Fruit fly (Drosophila melanogaster) whole organism, embryonic: ENCODE results near the gene Cnb.

ENCODE experiments used
- Abd-B ChIP-seq: fragments of 200-800 bp; sonication (Bioruptor generic); optimal IDR thresholded peaks from 2 replicates; lab custom pipeline; 2018; ENCODE audit warnings: missing biosample characterization, mild to moderate bottlenecking, missing genetic modification characterization, moderate library complexity
- Atf3 ChIP-seq: fragments of 200-800 bp; sonication (Bioruptor generic); optimal IDR thresholded peaks from 3 replicates; lab custom pipeline; 2016; ENCODE audit warnings: missing biosample characterization, missing genetic modification characterization
- CG10543 ChIP-seq: fragments of 200-800 bp; sonication (Bioruptor generic); optimal IDR thresholded peaks from 3 replicates; lab custom pipeline; 2017; ENCODE audit warnings: missing biosample characterization, mild to moderate bottlenecking, missing genetic modification characterization, moderate library complexity
- CG11456 ChIP-seq: fragments of 200-800 bp; sonication (Bioruptor generic); IDR thresholded peaks from 3 replicates; pipeline ENCODE4 v1.3.6; 2022; ENCODE audit warnings: missing biosample characterization, missing genetic modification characterization
- CG13894 ChIP-seq: fragments of 200-800 bp; sonication (Bioruptor generic); optimal IDR thresholded peaks from 3 replicates; lab custom pipeline; 2018; ENCODE audit warnings: missing biosample characterization, mild to moderate bottlenecking, missing genetic modification characterization, moderate library complexity
- CG18764 ChIP-seq: fragments of 200-800 bp; sonication (Bioruptor generic); optimal IDR thresholded peaks from 3 replicates; lab custom pipeline; 2016; ENCODE audit warnings: missing biosample characterization, missing genetic modification characterization
- CG2889 ChIP-seq: fragments of 200-800 bp; sonication (Bioruptor generic); IDR thresholded peaks from 3 replicates; pipeline ENCODE4 v1.3.6; 2022; ENCODE audit warnings: missing biosample characterization, missing genetic modification characterization
- CG30403 ChIP-seq: fragments of 200-800 bp; sonication (Bioruptor generic); optimal IDR thresholded peaks from 3 replicates; lab custom pipeline; 2016; ENCODE audit warnings: missing biosample characterization, missing genetic modification characterization
- CG33557 ChIP-seq: fragments of 200-800 bp; sonication (Bioruptor generic); optimal IDR thresholded peaks from 2 replicates; lab custom pipeline; 2019; ENCODE audit warnings: missing biosample characterization, mild to moderate bottlenecking, missing genetic modification characterization, moderate library complexity
- CG3407 ChIP-seq: fragments of 200-800 bp; sonication (Bioruptor generic); optimal IDR thresholded peaks from 2 replicates; lab custom pipeline; 2018; ENCODE audit warnings: missing biosample characterization, mild to moderate bottlenecking, missing genetic modification characterization
- CG34376 ChIP-seq: fragments of 200-800 bp; sonication (Bioruptor generic); optimal IDR thresholded peaks from 2 replicates; lab custom pipeline; 2018; ENCODE audit warnings: missing biosample characterization, mild to moderate bottlenecking, missing genetic modification characterization
- CG6683 ChIP-seq: fragments of 200-800 bp; sonication (Bioruptor generic); optimal IDR thresholded peaks from 2 replicates; lab custom pipeline; 2017; ENCODE audit warnings: missing biosample characterization, mild to moderate bottlenecking, missing genetic modification characterization, missing genetic modification reagents
- CG7963 ChIP-seq: fragments of 200-800 bp; sonication (Bioruptor generic); IDR thresholded peaks from 3 replicates; pipeline ENCODE4 v1.3.6; 2022; ENCODE audit warnings: missing biosample characterization, missing genetic modification characterization; ENCODE audit not compliant: partially characterized antibody
- CG7987 ChIP-seq: fragments of 200-800 bp; sonication (Bioruptor generic); optimal IDR thresholded peaks from 2 replicates; lab custom pipeline; 2018; ENCODE audit warnings: missing biosample characterization, mild to moderate bottlenecking, missing genetic modification characterization, moderate library complexity
- CG9797 ChIP-seq: fragments of 200-800 bp; sonication (Bioruptor generic); optimal IDR thresholded peaks from 3 replicates; lab custom pipeline; 2018; ENCODE audit warnings: missing biosample characterization, mild to moderate bottlenecking, missing genetic modification characterization
- Dip3 ChIP-seq: fragments of 200-800 bp; sonication (Bioruptor generic); optimal IDR thresholded peaks from 3 replicates; lab custom pipeline; 2016; ENCODE audit warnings: missing biosample characterization, missing genetic modification characterization
- Doc2 ChIP-seq: fragments of 200-800 bp; sonication (Bioruptor generic); IDR thresholded peaks from 2 replicates; pipeline ENCODE4 v1.3.6; 2022; ENCODE audit warnings: missing biosample characterization, missing genetic modification characterization
- H15 ChIP-seq: fragments of 200-800 bp; sonication (Bioruptor generic); IDR thresholded peaks from 3 replicates; pipeline ENCODE4 v1.3.6; 2022; ENCODE audit warnings: missing biosample characterization, missing genetic modification characterization
- Hand ChIP-seq: fragments of 200-800 bp; sonication (Bioruptor generic); optimal IDR thresholded peaks from 2 replicates; lab custom pipeline; 2017; ENCODE audit warnings: mild to moderate bottlenecking, missing biosample characterization, missing genetic modification reagents, missing genetic modification characterization
- Hey ChIP-seq: fragments of 200-800 bp; sonication (Bioruptor generic); optimal IDR thresholded peaks from 3 replicates; lab custom pipeline; 2018; ENCODE audit warnings: missing biosample characterization, mild to moderate bottlenecking, missing genetic modification characterization
- Hr78 ChIP-seq, 2 experiments: fragments of 200-800 bp in 1 of 2; fragments of >200 bp in 1 of 2; sonication (Bioruptor generic) in 1 of 2; optimal IDR thresholded peaks; 2 replicates each; lab custom pipeline; 2017 to 2019; ENCODE audit warnings: missing biosample characterization in 2 of 2, missing genetic modification characterization in 2 of 2, mild to moderate bottlenecking in 1 of 2, moderate library complexity in 1 of 2
- Jarid2 ChIP-seq: fragments of 200-800 bp; sonication (Bioruptor generic); optimal IDR thresholded peaks from 3 replicates; lab custom pipeline; 2017; ENCODE audit warnings: mild to moderate bottlenecking, missing biosample characterization, missing genetic modification reagents, missing genetic modification characterization
- Mad ChIP-seq: fragments of 200-800 bp; sonication (Bioruptor generic); optimal IDR thresholded peaks from 2 replicates; lab custom pipeline; 2016; ENCODE audit warnings: missing biosample characterization, missing genetic modification characterization
- Med ChIP-seq: fragments of 200-800 bp; sonication (Bioruptor generic); peaks from one replicate; lab custom pipeline; 2016; ENCODE audit warnings: missing biosample characterization, missing genetic modification characterization, mild to moderate bottlenecking, inconsistent platforms, moderate library complexity
- Mrtf ChIP-seq: fragments of 200-800 bp; sonication (Bioruptor generic); IDR thresholded peaks from 3 replicates; pipeline ENCODE4 v1.3.6; 2022; ENCODE audit warnings: missing biosample characterization, missing genetic modification characterization
- Neu2 ChIP-seq: fragments of 200-800 bp; sonication (Bioruptor generic); optimal IDR thresholded peaks from 3 replicates; lab custom pipeline; 2016; ENCODE audit warnings: missing biosample characterization, missing genetic modification characterization, borderline replicate concordance
- PHDP ChIP-seq: fragments of 200-800 bp; sonication (Bioruptor generic); optimal IDR thresholded peaks from 3 replicates; lab custom pipeline; 2018; ENCODE audit warnings: missing biosample characterization, mild to moderate bottlenecking, missing genetic modification characterization, moderate library complexity
- Scr ChIP-seq: fragments of 200-800 bp; sonication (Bioruptor generic); IDR thresholded peaks from 2 replicates; pipeline ENCODE4 v1.3.6; 2022; ENCODE audit warnings: missing biosample characterization, missing genetic modification characterization; ENCODE audit not compliant: partially characterized antibody
- amos ChIP-seq: fragments of 200-800 bp; sonication (Bioruptor generic); IDR thresholded peaks from 2 replicates; pipeline ENCODE4 v1.3.6; 2022; ENCODE audit warnings: missing biosample characterization, missing genetic modification characterization; ENCODE audit not compliant: partially characterized antibody
- az2 ChIP-seq: fragments of 200-800 bp; sonication (Bioruptor generic); optimal IDR thresholded peaks from 3 replicates; lab custom pipeline; 2016; ENCODE audit warnings: missing biosample characterization, missing genetic modification characterization
- chif ChIP-seq, 2 experiments: fragments of 200-800 bp; sonication (Bioruptor generic); optimal IDR thresholded peaks; 3 replicates each; lab custom pipeline; 2016; ENCODE audit warnings: missing biosample characterization in 2 of 2, missing genetic modification characterization in 2 of 2
- chinmo ChIP-seq: fragments of 200-800 bp; sonication (Bioruptor generic); IDR thresholded peaks from 4 replicates; pipeline ENCODE4 v1.3.6; 2022; ENCODE audit warnings: missing biosample characterization, missing genetic modification characterization; ENCODE audit not compliant: partially characterized antibody
- chm ChIP-seq: fragments of 200-800 bp; sonication (Bioruptor generic); IDR thresholded peaks from 2 replicates; pipeline ENCODE4 v1.3.6; 2022; ENCODE audit warnings: missing biosample characterization, missing genetic modification characterization
- ci ChIP-seq: fragments of 200-800 bp; sonication (Bioruptor generic); IDR thresholded peaks from 3 replicates; pipeline ENCODE4 v1.3.6; 2022; ENCODE audit warnings: missing biosample characterization, missing genetic modification characterization
- crc ChIP-seq: fragments of 200-800 bp; sonication (Bioruptor generic); optimal IDR thresholded peaks from 2 replicates; lab custom pipeline; 2016; ENCODE audit warnings: missing biosample characterization, missing genetic modification characterization
- crol ChIP-seq: fragments of 200-800 bp; sonication (Bioruptor generic); IDR thresholded peaks from 2 replicates; pipeline ENCODE4 v1.3.6; 2022; ENCODE audit warnings: missing biosample characterization, missing genetic modification characterization
- exex ChIP-seq: fragments of 200-800 bp; sonication (Bioruptor generic); optimal IDR thresholded peaks from 4 replicates; lab custom pipeline; 2018; ENCODE audit warnings: missing biosample characterization, mild to moderate bottlenecking, missing genetic modification characterization, moderate library complexity
- grn ChIP-seq: fragments of 200-800 bp; sonication (Bioruptor generic); optimal IDR thresholded peaks from 3 replicates; lab custom pipeline; 2017; ENCODE audit warnings: missing biosample characterization, missing genetic modification characterization
- ham ChIP-seq: fragments of 200-800 bp; sonication (Bioruptor generic); IDR thresholded peaks from 2 replicates; pipeline ENCODE4 v1.3.6; 2022; ENCODE audit warnings: missing biosample characterization, missing genetic modification characterization
- her ChIP-seq: fragments of 200-800 bp; sonication (Bioruptor generic); optimal IDR thresholded peaks from 2 replicates; lab custom pipeline; 2016; ENCODE audit warnings: missing biosample characterization, missing genetic modification characterization
- hkb ChIP-seq, 2 experiments: fragments of 200-800 bp in 1 of 2; fragments of >200 bp in 1 of 2; sonication (Bioruptor generic) in 1 of 2; IDR thresholded peaks in 1 of 2; optimal IDR thresholded peaks in 1 of 2; 2 replicates each; pipeline versions ENCODE4 v1.3.6 to Lab custom; 2017 to 2022; ENCODE audit warnings: missing biosample characterization in 1 of 2, missing genetic modification characterization in 1 of 2
- nom ChIP-seq: fragments of 200-800 bp; sonication (Bioruptor generic); optimal IDR thresholded peaks from 2 replicates; lab custom pipeline; 2017; ENCODE audit warnings: missing biosample characterization, missing genetic modification characterization, mild to moderate bottlenecking, moderate library complexity, missing genetic modification reagents
- psq ChIP-seq: fragments of 200-800 bp; sonication (Bioruptor generic); optimal IDR thresholded peaks from 2 replicates; lab custom pipeline; 2017; ENCODE audit warnings: missing biosample characterization, missing genetic modification characterization
- sc ChIP-seq, 3 experiments: fragments of >200 bp in 2 of 3; fragments of 200-800 bp in 1 of 3; sonication (Bioruptor generic) in 1 of 3; optimal IDR thresholded peaks; 2 replicates in 2 of 3; 3 replicates in 1 of 3; lab custom pipeline; 2017; ENCODE audit warnings: mild to moderate bottlenecking in 1 of 3, missing biosample characterization in 1 of 3, missing genetic modification characterization in 1 of 3, missing genetic modification reagents in 1 of 3
- slbo ChIP-seq: fragments of 200-800 bp; sonication (Bioruptor generic); IDR thresholded peaks from 2 replicates; pipeline ENCODE4 v1.3.6; 2022; ENCODE audit warnings: missing biosample characterization, missing genetic modification characterization
- sug ChIP-seq: fragments of 200-800 bp; optimal IDR thresholded peaks from 2 replicates; lab custom pipeline; 2019; ENCODE audit warnings: missing biosample characterization, mild to moderate bottlenecking, missing genetic modification characterization, moderate library complexity
- twi ChIP-seq: fragments of 200-800 bp; optimal IDR thresholded peaks from 2 replicates; lab custom pipeline; 2019; ENCODE audit warnings: missing biosample characterization, mild to moderate bottlenecking, missing genetic modification characterization, moderate library complexity

Gene Cnb

DNA sequence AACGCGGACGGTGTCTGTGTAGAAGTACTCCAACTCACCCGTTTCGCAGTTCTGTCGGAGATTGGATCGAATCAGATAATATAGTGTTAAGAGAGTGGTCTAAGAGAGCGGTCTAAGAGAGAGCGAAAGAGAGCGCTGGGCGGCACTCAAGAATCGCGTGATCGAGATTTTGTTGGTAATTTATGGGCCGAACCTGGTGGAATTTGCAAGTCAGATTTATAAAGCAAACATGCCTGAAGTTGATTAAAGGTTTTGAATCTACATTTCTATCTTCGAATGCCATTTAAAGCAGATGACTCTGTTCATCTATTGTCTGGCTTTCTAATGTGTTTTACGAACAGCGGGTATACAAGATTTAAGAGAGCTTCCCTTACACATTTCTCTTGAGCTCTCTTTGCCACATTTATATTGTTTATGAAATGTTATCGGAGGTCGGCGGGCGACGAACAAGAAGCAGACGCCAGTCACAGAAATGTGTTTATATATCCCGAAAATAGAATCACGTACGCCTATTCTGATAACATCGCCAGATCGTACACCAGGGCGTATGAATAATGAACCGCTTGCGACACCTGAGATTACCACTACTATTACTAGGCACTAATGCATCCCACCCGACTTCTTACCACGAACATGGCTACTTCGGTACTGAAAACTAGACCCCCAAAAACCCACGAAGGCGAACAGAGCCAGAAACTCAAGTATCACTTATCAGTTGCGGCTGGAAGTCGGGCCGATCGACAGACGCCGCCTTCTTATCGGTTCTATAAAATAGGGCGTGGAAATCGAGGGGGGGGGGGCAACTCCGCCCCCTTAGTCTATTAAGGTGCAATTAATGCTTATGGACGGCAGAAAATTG, 20.3 kb downstream of the Cnb start (continued):
- TF ChIP-seq CG3407 (no peak), Atf3 (GFP tag; lab: Kevin White, UChicago) (no peak), Hey (tag; lab: Kevin White, UChicago) (peak; percentile 29), CG34376 (GFP tag; lab: Kevin White, UChicago) (peak; percentile 84), Med (GFP tag; lab: Kevin White, UChicago) (peak; percentile 70), exex (tag; lab: Kevin White, UChicago) (peak; percentile 87), psq (GFP tag; lab: Kevin White, UChicago) (no peak), CG7963 (no peak), CG30403 (GFP tag; lab: Kevin White, UChicago) (no peak), CG33557 (GFP tag; lab: Kevin White, UChicago) (no peak), CG9797 (GFP tag; lab: Kevin White, UChicago) (no peak), ci (GFP tag; lab: Robert Waterston, UW) (no peak), CG2889 (GFP tag; lab: Robert Waterston, UW) (no peak), Mad (GFP tag; lab: Kevin White, UChicago) (no peak), PHDP (tag; lab: Kevin White, UChicago) (no peak), chif (GFP tag; optimal IDR thresholded peaks at IDR 0.05; lab: Kevin White, UChicago) (no peak), H15 (GFP tag; lab: Robert Waterston, UW) (no peak), nom (GFP tag; lab: Kevin White, UChicago) (peak; percentile 40), Mrtf (GFP tag; lab: Robert Waterston, UW) (no peak), CG18764 (no peak), her (GFP tag; lab: Kevin White, UChicago) (no peak), slbo (GFP tag; lab: Robert Waterston, UW) (0 out of 2 replicates have a peak, but pooled peaks have one; percentile 19), amos (GFP tag; lab: Robert Waterston, UW) (no peak), sc (optimal IDR thresholded peaks at IDR 0.05; lab: Kevin White, UChicago) (no peak), sc (GFP tag; optimal IDR thresholded peaks at IDR 0.05; lab: Kevin White, UChicago) (no peak), CG7987 (GFP tag; lab: Kevin White, UChicago) (peak; percentile 74), sug (tag; lab: Kevin White, UChicago) (peak; percentile 94), CG6683 (GFP tag; lab: Kevin White, UChicago) (no peak), CG10543 (GFP tag; lab: Kevin White, UChicago) (peak; percentile 91), Neu2 (GFP tag; lab: Kevin White, UChicago) (no peak), Hand (GFP tag; lab: Kevin White, UChicago) (peak; percentile 6), Doc2 (GFP tag; lab: Robert Waterston, UW) (no peak), Abd-B (GFP tag; lab: Kevin White, UChicago) (no peak), hkb (optimal IDR thresholded peaks at IDR 0.05; lab: Kevin White, UChicago) (no peak), hkb (GFP tag; IDR thresholded peaks at IDR 0.05; lab: Robert Waterston, UW) (no peak), CG11456 (GFP tag; lab: Robert Waterston, UW) (no peak), twi (tag; lab: Kevin White, UChicago) (no peak), Hr78 (GFP tag; optimal IDR thresholded peaks at IDR 0.05; lab: Kevin White, UChicago) (peak in 1 of 2 experiments; percentile 67), chinmo (GFP tag; lab: Robert Waterston, UW) (0 out of 4 replicates have a peak, but pooled peaks have one; percentile 81), crol (peak; percentile 61; the same call in 1 of the 2 replicates), az2 (GFP tag; lab: Kevin White, UChicago) (no peak), chm (GFP tag; lab: Robert Waterston, UW) (no peak), Scr (0 out of 2 replicates have a peak, but pooled peaks have one; percentile 22), CG13894 (tag; lab: Kevin White, UChicago) (peak; percentile 43), Jarid2 (GFP tag; lab: Kevin White, UChicago) (peak; percentile 35), ham (GFP tag; lab: Robert Waterston, UW) (no peak), grn (GFP tag; lab: Kevin White, UChicago) (peak; percentile 77), crc (GFP tag; lab: Kevin White, UChicago) (no peak), Dip3 (GFP tag; lab: Kevin White, UChicago) (no peak)
